Fruit fly (Drosophila melanogaster) S2 (cell line): ENCODE measurements around the gene CG5096.

ENCODE experiments used
- CG8478 ChIP-seq: fragments of >200 bp; optimal IDR thresholded peaks from 2 replicates; lab custom pipeline; 2018
- CTCF ChIP-seq, 2 experiments: fragments of >200 bp; optimal IDR thresholded peaks; 2 replicates each; lab custom pipeline; 2018

- TF ChIP-seq CTCF (optimal IDR thresholded peaks at IDR 0.05; lab: Kevin White, UChicago) (no peak), CG8478 (lab: Kevin White, UChicago) (no peak)
Observed at dm6 chr2L:10381890-10382450, at the start of gene CG5096.
